Worm (Caenorhabditis elegans): ENCODE measurements around the gene Y7A5A.5.

ce11 chrX:15786726-15787125 lies at the start of gene Y7A5A.5:
- TF ChIP-seq mep-1 (tag; optimal IDR thresholded peaks at IDR 0.05): no peak
- TF ChIP-seq blmp-1 (tag; optimal IDR thresholded peaks at IDR 0.05): no peak
- no peak for TF ChIP-seq unc-39 (tag; optimal IDR thresholded peaks at IDR 0.05)
